Fruit fly (Drosophila melanogaster) whole organism, pupa: ENCODE results near the gene CG14669.

Experiments used
- CG12605 ChIP-seq: fragments of 200-800 bp; sonication (Bioruptor generic); IDR thresholded peaks from 2 replicates; pipeline ENCODE4 v1.3.6; 2022; ENCODE audit warnings: missing biosample characterization, missing genetic modification characterization
- CG13204 ChIP-seq: fragments of 200-800 bp; sonication (Bioruptor generic); optimal IDR thresholded peaks from 2 replicates; lab custom pipeline; 2018; ENCODE audit warnings: missing biosample characterization, mild to moderate bottlenecking, missing genetic modification characterization, moderate library complexity
- CG14655 ChIP-seq: fragments of 200-800 bp; sonication (Bioruptor generic); optimal IDR thresholded peaks from 3 replicates; lab custom pipeline; 2017; ENCODE audit warnings: mild to moderate bottlenecking, missing biosample characterization, missing genetic modification reagents, missing genetic modification characterization
- CG15710 ChIP-seq: fragments of 200-800 bp; sonication (Bioruptor generic); optimal IDR thresholded peaks from 2 replicates; lab custom pipeline; 2018; ENCODE audit warnings: missing biosample characterization, mild to moderate bottlenecking, missing genetic modification characterization, moderate library complexity
- CG32121 ChIP-seq: fragments of 200-800 bp; sonication (Bioruptor generic); IDR thresholded peaks from 2 replicates; pipeline ENCODE4 v1.3.6; 2022; ENCODE audit warnings: missing biosample characterization, missing genetic modification characterization
- CG34367 ChIP-seq: fragments of 200-800 bp; sonication (Bioruptor generic); optimal IDR thresholded peaks from 2 replicates; lab custom pipeline; 2018; ENCODE audit warnings: missing biosample characterization, mild to moderate bottlenecking, missing genetic modification characterization
- CG4496 ChIP-seq: fragments of 200-800 bp; sonication (Bioruptor generic); IDR thresholded peaks from 3 replicates; pipeline ENCODE4 v1.3.6; 2022; ENCODE audit warnings: missing biosample characterization, missing genetic modification characterization
- CG8301 ChIP-seq: fragments of 200-800 bp; sonication (Bioruptor generic); optimal IDR thresholded peaks from 2 replicates; lab custom pipeline; 2018; ENCODE audit warnings: missing biosample characterization, mild to moderate bottlenecking, missing genetic modification characterization
- CG9948 ChIP-seq: fragments of 200-800 bp; sonication (Bioruptor generic); optimal IDR thresholded peaks from 2 replicates; lab custom pipeline; 2018; ENCODE audit warnings: missing biosample characterization, mild to moderate bottlenecking, missing genetic modification characterization, moderate library complexity
- EcR ChIP-seq: fragments of 200-800 bp; sonication (Bioruptor generic); optimal IDR thresholded peaks from 3 replicates; lab custom pipeline; 2019; ENCODE audit warnings: missing biosample characterization, missing genetic modification characterization, mild to moderate bottlenecking, moderate library complexity, missing genetic modification reagents
- Ets98B ChIP-seq: fragments of 200-800 bp; sonication (Bioruptor generic); IDR thresholded peaks from 2 replicates; pipeline ENCODE4 v1.3.6; 2022; ENCODE audit warnings: missing biosample characterization, missing genetic modification characterization
- Pif1A ChIP-seq: fragments of 200-800 bp; sonication (Bioruptor generic); optimal IDR thresholded peaks from 3 replicates; lab custom pipeline; 2016; ENCODE audit warnings: missing biosample characterization, missing genetic modification characterization
- Pif1B ChIP-seq: fragments of 200-800 bp; sonication (Bioruptor generic); optimal IDR thresholded peaks from 3 replicates; lab custom pipeline; 2016; ENCODE audit warnings: missing biosample characterization, missing genetic modification characterization
- Snoo ChIP-seq: fragments of 200-800 bp; sonication (Bioruptor generic); optimal IDR thresholded peaks from 3 replicates; lab custom pipeline; 2017; ENCODE audit warnings: missing biosample characterization, mild to moderate bottlenecking, missing genetic modification characterization, inconsistent platforms
- fd96Ca ChIP-seq: fragments of 200-800 bp; sonication (Bioruptor generic); IDR thresholded peaks from 3 replicates; pipeline ENCODE4 v1.3.6; 2022; ENCODE audit warnings: missing biosample characterization, missing genetic modification characterization
- gl ChIP-seq: fragments of 200-800 bp; sonication (Bioruptor generic); optimal IDR thresholded peaks from 2 replicates; lab custom pipeline; 2018; ENCODE audit warnings: missing biosample characterization, mild to moderate bottlenecking, missing genetic modification characterization
- rn ChIP-seq: fragments of 200-800 bp; sonication (Bioruptor generic); IDR thresholded peaks from 2 replicates; pipeline ENCODE4 v1.3.6; 2022; ENCODE audit warnings: missing biosample characterization, missing genetic modification characterization

Gene CG14669

DNA sequence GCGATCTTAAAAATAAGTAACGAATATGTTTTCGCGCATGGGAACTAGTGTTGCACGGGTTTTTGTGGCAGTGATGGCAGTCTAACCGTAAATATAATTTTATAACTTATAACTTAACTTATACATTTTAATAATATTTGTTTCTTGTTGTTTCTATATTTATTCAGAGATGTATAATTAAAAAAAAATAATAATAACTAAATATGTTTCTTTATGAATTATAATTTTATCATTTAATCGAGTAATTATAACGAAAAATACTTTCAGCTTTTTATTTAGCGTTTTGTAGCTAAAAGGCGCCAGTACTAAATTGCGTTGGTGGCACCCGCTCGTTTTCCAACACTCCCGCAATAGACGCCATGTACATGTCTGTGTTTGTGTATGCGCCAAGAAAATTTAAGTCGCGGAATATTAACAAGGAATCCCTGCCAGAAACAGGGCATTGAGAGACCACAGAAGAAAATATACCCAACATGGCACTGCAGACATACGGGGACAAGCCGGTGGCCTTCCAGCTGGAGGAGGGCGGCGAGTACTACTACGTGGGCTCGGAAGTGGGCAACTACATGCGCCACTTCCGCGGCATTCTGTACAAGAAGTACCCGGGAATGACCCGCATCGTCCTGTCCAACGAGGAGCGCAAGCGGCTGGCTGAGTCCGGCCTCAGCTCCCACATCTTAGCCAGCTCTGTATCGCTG, 56.4 kb downstream of the CG14669 start, which contains the start of the genes mRpL44 and Snr1:
mRpL44 (minus strand) TSS at position 51 of the 698 bp plus-strand sequence.
Snr1 (plus strand) TSS at position 341 of the 698 bp plus-strand sequence.
- TF ChIP-seq CG4496 (0 out of 3 replicates have a peak, but pooled peaks have one; percentile 21), CG32121 (GFP tag; lab: Robert Waterston, UW) (0 out of 2 replicates have a peak, but pooled peaks have one; percentile 9), CG34367 (tag; lab: Kevin White, UChicago) (no peak), CG15710 (tag; lab: Kevin White, UChicago) (peak; percentile 50), Snoo (tag; lab: Kevin White, UChicago) (peak; percentile 55), fd96Ca (GFP tag; lab: Robert Waterston, UW) (0 out of 3 replicates have a peak, but pooled peaks have one; percentile 49), CG14655 (no peak), CG9948 (peak; percentile 7)
- TF ChIP-seq, all 21 proteins: peak for 6

DNA sequence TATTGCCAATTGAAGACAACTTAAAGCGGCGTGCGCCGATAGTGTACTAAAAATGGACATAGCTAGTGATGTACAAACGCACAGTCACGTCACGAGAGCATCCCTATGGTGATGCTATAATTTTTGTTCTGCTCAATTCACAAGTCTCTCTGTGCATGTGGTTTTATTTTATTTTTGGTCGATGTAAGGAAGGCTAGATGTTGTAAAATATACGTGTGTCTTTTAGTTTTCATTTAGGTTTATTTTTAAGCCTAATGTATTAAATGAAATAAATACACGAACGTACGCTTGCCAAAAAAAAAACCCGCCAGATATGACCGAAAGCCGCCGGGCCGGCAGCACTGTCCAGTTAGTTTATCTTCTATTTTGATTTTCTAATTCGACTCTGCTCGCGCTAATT, 60.2 kb downstream of the CG14669 start, which contains the start of the genes CG45100, HDAC3 and Hcs:
CG45100 (minus strand) TSS at position 50 of the 400 bp plus-strand sequence.
HDAC3 (minus strand) TSS at position 50 of the 400 bp plus-strand sequence.
Hcs (plus strand) TSS at position 349 of the 400 bp plus-strand sequence.
- TF ChIP-seq CG14655 (no peak), rn (GFP tag; lab: Robert Waterston, UW) (no peak), CG32121 (GFP tag; lab: Robert Waterston, UW) (no peak), fd96Ca (GFP tag; lab: Robert Waterston, UW) (0 out of 3 replicates have a peak, but pooled peaks have one; percentile 15), CG15710 (tag; lab: Kevin White, UChicago) (peak; percentile 19)
- TF ChIP-seq, all 21 proteins: peak for 2

DNA sequence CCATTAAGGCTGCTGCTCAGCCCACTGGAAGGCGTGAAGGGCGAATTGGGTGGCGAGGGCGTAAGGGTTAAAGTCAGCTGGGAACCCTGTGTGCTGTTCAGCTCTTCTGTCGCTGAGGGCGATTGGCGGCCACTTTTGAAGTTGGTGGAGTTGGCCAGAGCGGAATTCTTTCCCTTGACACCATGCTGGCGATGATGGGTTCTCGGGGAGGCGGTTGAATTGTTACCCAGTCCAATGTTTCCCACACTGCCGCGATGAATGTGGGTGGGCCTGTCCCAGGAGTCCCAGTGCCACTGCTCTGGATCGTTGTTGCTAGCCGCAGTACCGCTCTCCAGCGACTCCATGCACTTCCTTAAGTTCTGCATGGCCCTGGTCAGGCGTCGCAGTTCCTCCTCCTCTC, 68.5 kb downstream of the CG14669 start:
- TF ChIP-seq Ets98B (GFP tag; lab: Robert Waterston, UW) (no peak), CG9948 (no peak), Pif1A (GFP tag; lab: Kevin White, UChicago) (no peak), CG8301 (tag; lab: Kevin White, UChicago) (no peak), CG14655 (no peak), Snoo (tag; lab: Kevin White, UChicago) (no peak), CG12605 (GFP tag; lab: Robert Waterston, UW) (no peak), CG15710 (tag; lab: Kevin White, UChicago) (no peak), CG13204 (no peak), CG4496 (no peak), gl (no peak), CG32121 (GFP tag; lab: Robert Waterston, UW) (no peak), Pif1B (no peak)

DNA sequence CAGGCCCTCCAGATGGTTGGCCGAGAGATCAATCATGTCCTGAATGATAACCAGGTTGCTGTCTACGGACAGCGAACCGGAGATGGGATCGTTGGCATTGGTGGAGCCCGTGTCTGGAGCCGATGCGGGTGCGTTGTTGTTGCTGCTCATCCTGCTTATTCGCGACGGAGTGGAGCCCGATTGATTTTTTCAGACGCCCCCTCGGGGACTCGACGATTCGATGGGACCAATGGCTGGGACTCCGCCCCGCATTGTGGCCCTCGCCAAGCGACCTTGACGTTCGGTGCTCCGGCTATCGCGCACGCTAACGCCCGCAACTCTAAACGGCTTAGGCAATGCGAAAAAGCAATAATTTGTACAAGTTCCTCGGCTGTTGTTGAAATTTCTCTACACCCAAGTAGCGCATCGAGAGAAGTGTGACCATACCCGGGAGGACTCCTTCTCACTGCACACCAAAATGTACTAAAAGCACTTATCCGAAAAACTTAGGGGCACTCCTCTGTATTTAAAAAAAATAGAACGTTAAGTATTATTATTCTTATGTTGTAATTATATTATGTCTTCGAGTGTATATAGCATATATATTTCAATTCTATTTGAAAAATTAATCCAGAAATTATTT, 69.3 kb downstream of the CG14669 start, which contains the start of gene ksr:
ksr (minus strand) TSS at position 419 of the 622 bp plus-strand sequence.
- TF ChIP-seq CG15710 (tag; lab: Kevin White, UChicago) = peak; percentile 22
- peak; percentile 8; the same call in 1 of the 2 replicates for TF ChIP-seq Ets98B (GFP tag; lab: Robert Waterston, UW)
- no peak for TF ChIP-seq CG34367 (tag; lab: Kevin White, UChicago)
- TF ChIP-seq CG14655 = no peak
- 0 out of 2 replicates have a peak, but pooled peaks have one; percentile 33 for TF ChIP-seq CG12605 (GFP tag; lab: Robert Waterston, UW)
- TF ChIP-seq rn (GFP tag; lab: Robert Waterston, UW) = no peak
- TF ChIP-seq CG8301 (tag; lab: Kevin White, UChicago) = no peak
- TF ChIP-seq fd96Ca (GFP tag; lab: Robert Waterston, UW) = no peak
- peak; percentile 29; the same call in 1 of the 3 replicates for TF ChIP-seq CG4496
- TF ChIP-seq Pif1A (GFP tag; lab: Kevin White, UChicago) = no peak
- TF ChIP-seq, all 21 proteins: peak for 4

DNA sequence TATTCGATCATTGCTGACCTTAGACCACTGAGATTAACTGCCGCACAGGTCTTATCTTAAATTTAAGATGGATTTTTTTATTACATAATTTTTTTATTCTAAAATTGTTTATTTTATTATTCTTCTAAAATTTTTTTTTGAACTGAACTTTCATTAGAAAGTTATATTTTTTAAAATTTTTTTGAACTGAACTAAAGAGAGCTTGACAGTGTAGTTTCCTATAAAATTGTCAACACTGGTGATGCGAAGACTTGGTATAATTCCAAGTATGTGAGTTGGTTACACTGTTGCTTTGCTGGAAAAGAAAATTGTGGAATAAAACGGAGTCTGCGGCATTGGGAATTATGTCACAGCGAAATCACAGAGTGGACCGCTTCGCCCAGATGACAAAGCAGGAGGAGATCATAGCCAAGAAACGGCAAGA, 71.0 kb downstream of the CG14669 start, which contains the start of gene CG31550:
CG31550 (plus strand) TSS at position 249 of the 424 bp plus-strand sequence.
- TF ChIP-seq CG9948 = peak; percentile 56
- peak; percentile 71 for TF ChIP-seq CG15710 (tag; lab: Kevin White, UChicago)
- TF ChIP-seq CG4496 = peak; percentile 69; the same call in 2 of the 3 replicates
- no peak for TF ChIP-seq CG8301 (tag; lab: Kevin White, UChicago)
- TF ChIP-seq Ets98B (GFP tag; lab: Robert Waterston, UW) = peak; percentile 55; the same call in 1 of the 2 replicates
- no peak for TF ChIP-seq fd96Ca (GFP tag; lab: Robert Waterston, UW)
- TF ChIP-seq CG32121 (GFP tag; lab: Robert Waterston, UW) = peak; percentile 68

DNA sequence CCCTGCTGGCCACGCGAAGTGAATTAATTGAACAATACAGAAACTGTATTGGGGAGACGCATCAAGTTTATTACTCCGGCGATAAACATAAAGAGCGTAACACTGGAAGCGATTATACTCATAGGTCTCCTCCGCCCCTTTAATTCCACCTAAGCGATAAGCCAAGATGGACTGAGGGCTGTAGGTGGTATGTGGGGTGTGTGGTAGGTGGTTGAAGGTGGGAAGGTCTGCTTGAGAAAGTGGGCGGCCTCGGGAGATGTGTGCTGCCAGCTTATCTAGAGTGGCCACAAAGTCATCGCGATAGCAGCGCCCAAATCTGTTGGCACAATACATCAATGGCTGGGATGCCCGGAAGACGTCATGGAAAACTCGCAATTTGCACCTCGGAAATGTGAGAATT, 83.3 kb downstream of the CG14669 start:
- TF ChIP-seq Ets98B (GFP tag; lab: Robert Waterston, UW) (no peak), EcR (peak; percentile 34)

DNA sequence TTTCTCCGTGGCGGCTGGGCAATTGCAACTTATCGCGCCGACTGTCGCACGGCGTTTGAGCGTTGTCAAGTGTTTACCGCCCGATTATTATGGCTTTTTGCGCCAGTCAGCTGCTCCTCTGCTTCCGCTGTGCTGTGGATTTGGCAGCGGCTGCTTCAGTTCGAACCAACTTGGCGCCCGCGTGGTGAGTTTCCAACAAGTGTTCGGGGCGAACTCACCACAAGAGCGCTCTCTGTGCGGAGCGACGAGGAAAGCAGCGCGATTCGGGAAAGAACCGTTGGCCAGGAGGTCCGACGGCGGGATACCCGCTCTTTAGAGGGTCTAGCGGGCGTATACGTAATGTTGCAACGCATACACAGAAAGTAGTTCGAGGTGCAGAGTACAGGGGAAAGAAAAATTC, 88.3 kb downstream of the CG14669 start, which contains the start of gene NKCC:
NKCC (minus strand) TSS at position 57 of the 400 bp plus-strand sequence.
- TF ChIP-seq CG9948 = no peak
- peak; percentile 12 for TF ChIP-seq CG13204
